Fruit fly (Drosophila melanogaster): ENCODE data around the gene CG10853.

dm6 chr3L:3977622-3978355, 30.1 kb downstream of the CG10853 start:
- TF ChIP-seq Hr39 (GFP tag; optimal IDR thresholded peaks at IDR 0.05) (no peak), CG8319 (GFP tag; optimal IDR thresholded peaks at IDR 0.05) (no peak), salr (GFP tag; optimal IDR thresholded peaks at IDR 0.05) (no peak), CG11294 (GFP tag; IDR thresholded peaks at IDR 0.05) (no peak), CG6792 (GFP tag; optimal IDR thresholded peaks at IDR 0.05) (no peak), CG34406 (GFP tag; optimal IDR thresholded peaks at IDR 0.05) (no peak), Ets96B (tag; optimal IDR thresholded peaks at IDR 0.05) (no peak), Sox102F (GFP tag; optimal IDR thresholded peaks at IDR 0.05) (no peak), CG6854 (GFP tag; optimal IDR thresholded peaks at IDR 0.05) (no peak), fd85E (GFP tag; optimal IDR thresholded peaks at IDR 0.05) (no peak), CG11762 (GFP tag; optimal IDR thresholded peaks at IDR 0.05; ENCODE audit: insufficient read depth) (no peak)

All from whole organism, prepupa.